Fruit fly (Drosophila melanogaster) whole organism, embryonic: ENCODE measurements around the gene Lamp1.

Experiments
- Abd-B ChIP-seq: fragments of 200-800 bp; sonication (Bioruptor generic); optimal IDR thresholded peaks from 2 replicates; lab custom pipeline; 2018; ENCODE audit warnings: missing biosample characterization, mild to moderate bottlenecking, missing genetic modification characterization, moderate library complexity
- Atf-2 ChIP-seq: fragments of 200-800 bp; sonication (Bioruptor generic); optimal IDR thresholded peaks from 2 replicates; lab custom pipeline; 2016; ENCODE audit warnings: missing biosample characterization, missing genetic modification characterization
- CG10462 ChIP-seq: fragments of 200-800 bp; sonication (Bioruptor generic); optimal IDR thresholded peaks from 2 replicates; lab custom pipeline; 2016; ENCODE audit warnings: missing biosample characterization, missing genetic modification characterization
- CG10565 ChIP-seq: fragments of 200-800 bp; sonication (Bioruptor generic); optimal IDR thresholded peaks from 3 replicates; lab custom pipeline; 2016; ENCODE audit warnings: missing biosample characterization, mild to moderate bottlenecking, missing genetic modification characterization
- CG10654 ChIP-seq: fragments of 200-800 bp; sonication (Bioruptor generic); optimal IDR thresholded peaks from 2 replicates; lab custom pipeline; 2016; ENCODE audit warnings: missing biosample characterization, missing genetic modification characterization
- CG11456 ChIP-seq: fragments of 200-800 bp; sonication (Bioruptor generic); IDR thresholded peaks from 3 replicates; pipeline ENCODE4 v1.3.6; 2022; ENCODE audit warnings: missing biosample characterization, missing genetic modification characterization
- CG12219 ChIP-seq: fragments of 200-800 bp; sonication (Bioruptor generic); optimal IDR thresholded peaks from 3 replicates; lab custom pipeline; 2018; ENCODE audit warnings: missing biosample characterization, mild to moderate bottlenecking, missing genetic modification characterization
- CG1233 ChIP-seq: fragments of 200-800 bp; sonication (Bioruptor generic); optimal IDR thresholded peaks from 4 replicates; lab custom pipeline; 2018; ENCODE audit warnings: missing biosample characterization, mild to moderate bottlenecking, missing genetic modification characterization
- CG12744 ChIP-seq: fragments of 200-800 bp; sonication (Bioruptor generic); optimal IDR thresholded peaks from 2 replicates; lab custom pipeline; 2016; ENCODE audit warnings: missing biosample characterization, missing genetic modification characterization
- CG13287 ChIP-seq: fragments of 200-800 bp; sonication (Bioruptor generic); IDR thresholded peaks from 2 replicates; pipeline ENCODE4 v1.3.6; 2022; ENCODE audit warnings: missing biosample characterization, missing genetic modification characterization; ENCODE audit not compliant: partially characterized antibody
- CG13296 ChIP-seq: fragments of 200-800 bp; sonication (Bioruptor generic); optimal IDR thresholded peaks from 3 replicates; lab custom pipeline; 2018; ENCODE audit warnings: missing biosample characterization, mild to moderate bottlenecking, missing genetic modification characterization
- CG14710 ChIP-seq: fragments of 200-800 bp; sonication (Bioruptor generic); optimal IDR thresholded peaks from 3 replicates; lab custom pipeline; 2019; ENCODE audit warnings: missing biosample characterization, mild to moderate bottlenecking, missing genetic modification characterization, moderate library complexity
- CG15011 ChIP-seq: fragments of 200-800 bp; sonication (Bioruptor generic); optimal IDR thresholded peaks from 3 replicates; lab custom pipeline; 2018; ENCODE audit warnings: missing biosample characterization, mild to moderate bottlenecking, missing genetic modification characterization
- CG15601 ChIP-seq: fragments of 200-800 bp; sonication (Bioruptor generic); optimal IDR thresholded peaks from 3 replicates; lab custom pipeline; 2019; ENCODE audit warnings: missing biosample characterization, mild to moderate bottlenecking, missing genetic modification characterization, moderate library complexity
- CG1603 ChIP-seq: fragments of 200-800 bp; sonication (Bioruptor generic); optimal IDR thresholded peaks from 2 replicates; lab custom pipeline; 2019; ENCODE audit warnings: missing biosample characterization, mild to moderate bottlenecking, missing genetic modification characterization, moderate library complexity
- CG16815 ChIP-seq: fragments of 200-800 bp; sonication (Bioruptor generic); optimal IDR thresholded peaks from 3 replicates; lab custom pipeline; 2017; ENCODE audit warnings: missing biosample characterization, mild to moderate bottlenecking, missing genetic modification characterization
- CG31365 ChIP-seq: fragments of 200-800 bp; sonication (Bioruptor generic); optimal IDR thresholded peaks from 2 replicates; lab custom pipeline; 2018; ENCODE audit warnings: missing biosample characterization, mild to moderate bottlenecking, missing genetic modification characterization
- CG32532 ChIP-seq: fragments of 200-800 bp; sonication (Bioruptor generic); IDR thresholded peaks from 2 replicates; pipeline ENCODE4 v1.3.6; 2022; ENCODE audit warnings: missing biosample characterization, missing genetic modification characterization
- CG33213 ChIP-seq: fragments of 200-800 bp; sonication (Bioruptor generic); optimal IDR thresholded peaks from 3 replicates; lab custom pipeline; 2016; ENCODE audit warnings: missing biosample characterization, missing genetic modification characterization
- CG4617 ChIP-seq: fragments of 200-800 bp; sonication (Bioruptor generic); optimal IDR thresholded peaks from 3 replicates; lab custom pipeline; 2016; ENCODE audit warnings: missing biosample characterization, missing genetic modification characterization, borderline replicate concordance
- CG5953 ChIP-seq: fragments of 200-800 bp; sonication (Bioruptor generic); IDR thresholded peaks from 2 replicates; pipeline ENCODE4 v1.3.6; 2022; ENCODE audit warnings: missing biosample characterization, missing genetic modification characterization
- CG7987 ChIP-seq: fragments of 200-800 bp; sonication (Bioruptor generic); optimal IDR thresholded peaks from 2 replicates; lab custom pipeline; 2018; ENCODE audit warnings: missing biosample characterization, mild to moderate bottlenecking, missing genetic modification characterization, moderate library complexity
- CG8478 ChIP-seq: fragments of >200 bp; optimal IDR thresholded peaks from 2 replicates; lab custom pipeline; 2018
- CG9727 ChIP-seq: fragments of 200-800 bp; sonication (Bioruptor generic); optimal IDR thresholded peaks from 3 replicates; lab custom pipeline; 2017; ENCODE audit warnings: missing biosample characterization, mild to moderate bottlenecking, missing genetic modification characterization
- CG9797 ChIP-seq: fragments of 200-800 bp; sonication (Bioruptor generic); optimal IDR thresholded peaks from 3 replicates; lab custom pipeline; 2018; ENCODE audit warnings: missing biosample characterization, mild to moderate bottlenecking, missing genetic modification characterization
- CG9876 ChIP-seq: fragments of 200-800 bp; sonication (Bioruptor generic); optimal IDR thresholded peaks from 2 replicates; lab custom pipeline; 2016; ENCODE audit warnings: missing biosample characterization, missing genetic modification characterization
- CHES-1-like ChIP-seq: fragments of 200-800 bp; sonication (Bioruptor generic); optimal IDR thresholded peaks from 2 replicates; lab custom pipeline; 2016; ENCODE audit warnings: missing biosample characterization, missing genetic modification characterization
- CoRest ChIP-seq: fragments of 200-800 bp; sonication (Bioruptor generic); optimal IDR thresholded peaks from 3 replicates; lab custom pipeline; 2018; ENCODE audit warnings: missing biosample characterization, mild to moderate bottlenecking, missing genetic modification characterization, moderate library complexity
- E2f1 ChIP-seq: fragments of 200-800 bp; sonication (Bioruptor generic); IDR thresholded peaks from 2 replicates; pipeline ENCODE4 v1.3.6; 2022; ENCODE audit warnings: missing biosample characterization, missing genetic modification characterization
- H15 ChIP-seq: fragments of 200-800 bp; sonication (Bioruptor generic); IDR thresholded peaks from 3 replicates; pipeline ENCODE4 v1.3.6; 2022; ENCODE audit warnings: missing biosample characterization, missing genetic modification characterization
- HLH3B ChIP-seq: fragments of 200-800 bp; sonication (Bioruptor generic); IDR thresholded peaks from 2 replicates; pipeline ENCODE4 v1.3.6; 2022; ENCODE audit warnings: missing biosample characterization, missing genetic modification characterization
- Hr39 ChIP-seq: fragments of >200 bp; optimal IDR thresholded peaks from 2 replicates; lab custom pipeline; 2017
- Max ChIP-seq: fragments of 200-800 bp; sonication (Bioruptor generic); optimal IDR thresholded peaks from 2 replicates; lab custom pipeline; 2016; ENCODE audit warnings: missing biosample characterization, mild to moderate bottlenecking, missing genetic modification characterization
- TFAM ChIP-seq: fragments of 200-800 bp; sonication (Bioruptor generic); optimal IDR thresholded peaks from 2 replicates; lab custom pipeline; 2017; ENCODE audit warnings: missing biosample characterization, missing genetic modification characterization, inconsistent platforms
- crol ChIP-seq: fragments of 200-800 bp; sonication (Bioruptor generic); IDR thresholded peaks from 2 replicates; pipeline ENCODE4 v1.3.6; 2022; ENCODE audit warnings: missing biosample characterization, missing genetic modification characterization
- crp ChIP-seq, 2 experiments: fragments of 200-800 bp; sonication (Bioruptor generic); optimal IDR thresholded peaks; 2 replicates in 1 of 2; 3 replicates in 1 of 2; lab custom pipeline; 2017; ENCODE audit warnings: missing biosample characterization in 2 of 2, missing genetic modification characterization in 2 of 2, mild to moderate bottlenecking in 1 of 2, moderate library complexity in 1 of 2
- dimm ChIP-seq: fragments of 200-800 bp; sonication (Bioruptor generic); IDR thresholded peaks from 2 replicates; pipeline ENCODE4 v1.3.6; 2022; ENCODE audit warnings: missing biosample characterization, missing genetic modification characterization
- dmrt11E ChIP-seq: fragments of 200-800 bp; sonication (Bioruptor generic); optimal IDR thresholded peaks from 3 replicates; lab custom pipeline; 2018; ENCODE audit warnings: missing biosample characterization, mild to moderate bottlenecking, missing genetic modification characterization, moderate library complexity
- esg ChIP-seq: fragments of 200-800 bp; sonication (Bioruptor generic); conservative IDR thresholded peaks from 2 replicates; pipeline ENCODE4 v1.3.6; 2022; ENCODE audit warnings: missing biosample characterization, missing genetic modification characterization
- gcm2 ChIP-seq: fragments of 200-800 bp; sonication (Bioruptor generic); optimal IDR thresholded peaks from 2 replicates; lab custom pipeline; 2016; ENCODE audit warnings: missing biosample characterization, missing genetic modification characterization
- grn ChIP-seq: fragments of 200-800 bp; sonication (Bioruptor generic); optimal IDR thresholded peaks from 3 replicates; lab custom pipeline; 2017; ENCODE audit warnings: missing biosample characterization, missing genetic modification characterization
- inv ChIP-seq: fragments of 200-800 bp; sonication (Bioruptor generic); IDR thresholded peaks from 2 replicates; pipeline ENCODE4 v1.3.6; 2022; ENCODE audit warnings: missing biosample characterization, missing genetic modification characterization; ENCODE audit not compliant: partially characterized antibody
- kni ChIP-seq: fragments of 200-800 bp; sonication (Bioruptor generic); optimal IDR thresholded peaks from 3 replicates; lab custom pipeline; 2017; ENCODE audit warnings: mild to moderate bottlenecking, missing biosample characterization, missing genetic modification reagents, missing genetic modification characterization
- onecut ChIP-seq: fragments of 200-800 bp; sonication (Bioruptor generic); IDR thresholded peaks from 2 replicates; pipeline ENCODE4 v1.3.6; 2022; ENCODE audit warnings: missing biosample characterization, missing genetic modification characterization
- org-1 ChIP-seq: fragments of 200-800 bp; sonication (Bioruptor generic); optimal IDR thresholded peaks from 2 replicates; lab custom pipeline; 2017; ENCODE audit warnings: missing biosample characterization, missing genetic modification characterization
- repo ChIP-seq: fragments of 200-800 bp; sonication (Bioruptor generic); optimal IDR thresholded peaks from 2 replicates; lab custom pipeline; 2016; ENCODE audit warnings: missing biosample characterization, missing genetic modification characterization
- ro ChIP-seq: fragments of 200-800 bp; sonication (Bioruptor generic); IDR thresholded peaks from 2 replicates; pipeline ENCODE4 v1.3.6; 2022; ENCODE audit warnings: missing biosample characterization, missing genetic modification characterization
- sna ChIP-seq: fragments of 200-800 bp; sonication (Bioruptor generic); IDR thresholded peaks from 2 replicates; pipeline ENCODE4 v1.3.6; 2022; ENCODE audit warnings: missing biosample characterization, missing genetic modification characterization; ENCODE audit not compliant: partially characterized antibody
- stc ChIP-seq: fragments of 200-800 bp; sonication (Bioruptor generic); IDR thresholded peaks from 2 replicates; pipeline ENCODE4 v1.3.6; 2022; ENCODE audit warnings: missing biosample characterization, missing genetic modification characterization
- unpg ChIP-seq: fragments of 200-800 bp; sonication (Bioruptor generic); optimal IDR thresholded peaks from 3 replicates; lab custom pipeline; 2018; ENCODE audit warnings: missing biosample characterization, mild to moderate bottlenecking, missing genetic modification characterization, moderate library complexity
- vnd ChIP-seq: fragments of 200-800 bp; sonication (Bioruptor generic); IDR thresholded peaks from 3 replicates; pipeline ENCODE4 v1.3.6; 2022; ENCODE audit warnings: missing biosample characterization, missing genetic modification characterization; ENCODE audit not compliant: partially characterized antibody

Lamp1 gene

DNA sequence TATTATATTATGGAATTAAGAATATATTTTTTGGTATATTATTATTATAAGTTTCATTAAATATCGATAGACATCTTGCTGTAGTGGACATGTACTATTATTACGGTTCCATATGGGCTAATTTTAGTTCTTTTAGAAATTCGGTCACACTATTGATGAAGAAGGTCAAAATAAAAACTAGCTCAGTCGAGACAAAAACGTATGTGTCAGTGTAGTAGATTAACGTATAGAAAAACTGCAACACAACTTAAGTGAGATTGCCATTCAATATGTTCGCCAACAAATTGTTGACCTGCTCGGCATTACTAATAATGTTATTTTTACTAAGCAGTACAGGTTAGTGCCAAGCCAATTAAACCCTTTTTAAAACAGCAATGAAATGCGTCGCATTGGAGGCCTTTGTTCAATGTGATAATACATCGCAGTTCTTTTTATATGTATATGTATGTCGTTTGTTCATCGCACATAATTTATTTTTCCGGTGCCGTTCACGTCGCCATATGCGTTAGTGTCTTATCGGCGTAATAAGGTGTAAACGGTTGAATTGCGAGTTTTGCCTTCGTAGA, at the start of gene Lamp1 (continued):
- no peak for TF ChIP-seq crol (GFP tag; lab: Robert Waterston, UW)
- peak; percentile 34 for TF ChIP-seq dmrt11E
- no peak for TF ChIP-seq CG8478 (lab: Kevin White, UChicago)
- TF ChIP-seq Abd-B: no peak
- no peak for TF ChIP-seq org-1
- no peak for TF ChIP-seq HLH3B (GFP tag; lab: Robert Waterston, UW)
- no peak for TF ChIP-seq CG9727
- no peak for TF ChIP-seq TFAM
- TF ChIP-seq esg (GFP tag; lab: Robert Waterston, UW): no peak
- no peak for TF ChIP-seq CG12219 (GFP tag; lab: Kevin White, UChicago)
- TF ChIP-seq CG11456 (GFP tag; lab: Robert Waterston, UW): no peak
- no peak for TF ChIP-seq CG10565 (GFP tag; lab: Kevin White, UChicago)
- TF ChIP-seq CG31365 (tag; lab: Kevin White, UChicago): no peak
- no peak for TF ChIP-seq CHES-1-like
- TF ChIP-seq CG5953 (GFP tag; lab: Robert Waterston, UW): no peak
- TF ChIP-seq sna (GFP tag; lab: Robert Waterston, UW): no peak
- no peak for TF ChIP-seq kni
- no peak for TF ChIP-seq CG13296
- TF ChIP-seq CG15011: no peak
- TF ChIP-seq ro (GFP tag; lab: Robert Waterston, UW): no peak
- no peak for TF ChIP-seq Atf-2 (GFP tag; lab: Kevin White, UChicago)
- no peak for TF ChIP-seq unpg (GFP tag; lab: Kevin White, UChicago)
- peak; percentile 64 for TF ChIP-seq CoRest (tag; lab: Kevin White, UChicago)
- TF ChIP-seq crp (GFP tag; optimal IDR thresholded peaks at IDR 0.05; lab: Kevin White, UChicago): peak in 1 of 2 experiments; percentile 40
- TF ChIP-seq CG7987 (GFP tag; lab: Kevin White, UChicago): no peak
- TF ChIP-seq grn (GFP tag; lab: Kevin White, UChicago): no peak
- TF ChIP-seq vnd (GFP tag; lab: Robert Waterston, UW): no peak
- TF ChIP-seq onecut (GFP tag; lab: Robert Waterston, UW): no peak
- no peak for TF ChIP-seq CG12744 (GFP tag; lab: Kevin White, UChicago)
- peak; percentile 27; the same call in 1 of the 2 replicates for TF ChIP-seq CG13287 (GFP tag; lab: Robert Waterston, UW)
- 0 out of 2 replicates have a peak, but pooled peaks have one; percentile 11 for TF ChIP-seq stc (GFP tag; lab: Robert Waterston, UW)
- no peak for TF ChIP-seq CG1233 (GFP tag; lab: Kevin White, UChicago)
- TF ChIP-seq CG1603: peak; percentile 74
- no peak for TF ChIP-seq inv (GFP tag; lab: Robert Waterston, UW)
- no peak for TF ChIP-seq E2f1 (GFP tag; lab: Robert Waterston, UW)
- TF ChIP-seq CG9797 (GFP tag; lab: Kevin White, UChicago): peak; percentile 38
- no peak for TF ChIP-seq dimm (GFP tag; lab: Robert Waterston, UW)
- peak; percentile 68 for TF ChIP-seq CG4617 (GFP tag; lab: Kevin White, UChicago)
- TF ChIP-seq Max (GFP tag; lab: Kevin White, UChicago): no peak
- no peak for TF ChIP-seq H15 (GFP tag; lab: Robert Waterston, UW)
- peak; percentile 72 for TF ChIP-seq CG14710 (tag; lab: Kevin White, UChicago)
- no peak for TF ChIP-seq CG32532 (GFP tag; lab: Robert Waterston, UW)
- no peak for TF ChIP-seq CG10654 (GFP tag; lab: Kevin White, UChicago)
- no peak for TF ChIP-seq repo (GFP tag; lab: Kevin White, UChicago)
- TF ChIP-seq gcm2 (GFP tag; lab: Kevin White, UChicago): no peak
- TF ChIP-seq CG9876: no peak
- TF ChIP-seq CG15601: no peak
- no peak for TF ChIP-seq CG10462 (GFP tag; lab: Kevin White, UChicago)
- TF ChIP-seq CG16815 (GFP tag; lab: Kevin White, UChicago): no peak
- peak; percentile 50 for TF ChIP-seq CG33213
- TF ChIP-seq Hr39 (lab: Kevin White, UChicago): no peak
